Fruit fly (Drosophila melanogaster): ENCODE results near the gene CG5149.
A peak's percentile ranks its signal among the peaks of the same experiment; 100 is the strongest.

Gene CG5149

dm6 chr2L:7407638-7408037 lies 19.6 kb upstream of the CG5149 start:
- TF ChIP-seq CG8478 (optimal IDR thresholded peaks at IDR 0.05) (no peak), CTCF (optimal IDR thresholded peaks at IDR 0.05) (no peak)

- TF ChIP-seq CTCF (optimal IDR thresholded peaks at IDR 0.05) (no peak), CG8478 (optimal IDR thresholded peaks at IDR 0.05) (no peak)
Measured at dm6 chr2L:7404923-7405322, 16.9 kb upstream of the CG5149 start, which contains the start of gene CG5177. Gene CG5177, plus strand, starts transcription at chr2L:7405227.

- TF ChIP-seq CTCF (optimal IDR thresholded peaks at IDR 0.05) (no peak), CG8478 (optimal IDR thresholded peaks at IDR 0.05) (no peak)
Measured at dm6 chr2L:7401627-7402026, 13.6 kb upstream of the CG5149 start.

- TF ChIP-seq CTCF (optimal IDR thresholded peaks at IDR 0.05): no peak
- no peak for TF ChIP-seq CG8478 (optimal IDR thresholded peaks at IDR 0.05)
Measured at dm6 chr2L:7401025-7401424, 13.0 kb upstream of the CG5149 start, which contains the start of gene CG5171. Gene CG5171, plus strand, starts transcription at chr2L:7401335.

- TF ChIP-seq CTCF (optimal IDR thresholded peaks at IDR 0.05) (no peak), CG8478 (optimal IDR thresholded peaks at IDR 0.05) (no peak)
Measured at dm6 chr2L:7398528-7398927, 10.5 kb upstream of the CG5149 start, which contains the start of gene CG5160. Gene CG5160, minus strand, starts transcription at chr2L:7398750.

dm6 chr2L:7397746-7398145 lies 9.7 kb upstream of the CG5149 start:
- TF ChIP-seq CTCF (optimal IDR thresholded peaks at IDR 0.05): no peak
- no peak for TF ChIP-seq CG8478 (optimal IDR thresholded peaks at IDR 0.05)

- TF ChIP-seq CG8478 (optimal IDR thresholded peaks at IDR 0.05) (no peak), CTCF (optimal IDR thresholded peaks at IDR 0.05) (no peak)
Measured at dm6 chr2L:7396962-7397361, 8.9 kb upstream of the CG5149 start.

- TF ChIP-seq CTCF (optimal IDR thresholded peaks at IDR 0.05) (no peak), CG8478 (optimal IDR thresholded peaks at IDR 0.05) (no peak)
Measured at dm6 chr2L:7395813-7396212, 7.8 kb upstream of the CG5149 start.

dm6 chr2L:7386555-7387420 lies 1.3 kb downstream of the CG5149 start:
- TF ChIP-seq CG8478 (optimal IDR thresholded peaks at IDR 0.05): no peak

dm6 chr2L:7377402-7377801 lies 10.7 kb downstream of the CG5149 start, which contains the start of gene ninaC:
Gene ninaC, plus strand, starts transcription at chr2L:7377702.
- TF ChIP-seq CTCF (optimal IDR thresholded peaks at IDR 0.05) (no peak), CG8478 (optimal IDR thresholded peaks at IDR 0.05) (no peak)

- no peak for TF ChIP-seq CTCF (optimal IDR thresholded peaks at IDR 0.05)
Measured at dm6 chr2L:7376157-7376556, 11.9 kb downstream of the CG5149 start.

dm6 chr2L:7363079-7363478 lies 25.0 kb downstream of the CG5149 start, which contains the start of gene Wnt10:
Gene Wnt10, plus strand, starts transcription at chr2L:7363379.
- TF ChIP-seq CG8478 (optimal IDR thresholded peaks at IDR 0.05): no peak
- TF ChIP-seq CTCF (optimal IDR thresholded peaks at IDR 0.05): no peak

dm6 chr2L:7358788-7359187 lies 29.3 kb downstream of the CG5149 start:
- TF ChIP-seq CTCF (optimal IDR thresholded peaks at IDR 0.05) (no peak), CG8478 (optimal IDR thresholded peaks at IDR 0.05) (no peak)

dm6 chr2L:7358008-7358582 lies 30.0 kb downstream of the CG5149 start:
- no peak for TF ChIP-seq CG8478 (optimal IDR thresholded peaks at IDR 0.05)
- no peak for TF ChIP-seq CTCF (optimal IDR thresholded peaks at IDR 0.05)

dm6 chr2L:7352775-7353187 lies 35.3 kb downstream of the CG5149 start:
- TF ChIP-seq CG8478 (optimal IDR thresholded peaks at IDR 0.05) (no peak), CTCF (optimal IDR thresholded peaks at IDR 0.05) (peak; percentile 69 to 74)

dm6 chr2L:7340139-7340538 lies 47.9 kb downstream of the CG5149 start:
- no peak for TF ChIP-seq CG8478 (optimal IDR thresholded peaks at IDR 0.05)
- no peak for TF ChIP-seq CTCF (optimal IDR thresholded peaks at IDR 0.05)

All from S2 (cell line).